Worm (Caenorhabditis elegans) whole organism, L3 larva: Measurements from ENCODE around the gene fbxa-56.
A peak's percentile ranks its signal among the peaks of the same experiment; 100 is the strongest.

ENCODE experiments used
- R02D3.7 ChIP-seq: fragments of 150-350 bp; optimal IDR thresholded peaks from 2 replicates; lab custom pipeline; 2014; ENCODE audit warnings: missing biosample characterization, missing genetic modification characterization
- ama-1 ChIP-seq: fragments of 150-350 bp; optimal IDR thresholded peaks from 2 replicates; lab custom pipeline; 2018
- daf-12 ChIP-seq: fragments of 150-350 bp; optimal IDR thresholded peaks from 2 replicates; lab custom pipeline; 2014; ENCODE audit warnings: missing biosample characterization, missing genetic modification reagents, missing genetic modification characterization
- nhr-76 ChIP-seq: fragments of 150-350 bp; sonication (generic microtip); optimal IDR thresholded peaks from 5 replicates; lab custom pipeline; 2014; ENCODE audit warnings: missing biosample characterization, missing genetic modification characterization
- snpc-4 ChIP-seq: fragments of 150-350 bp; optimal IDR thresholded peaks from 2 replicates; lab custom pipeline; 2014; ENCODE audit warnings: missing biosample characterization, missing genetic modification characterization

DNA sequence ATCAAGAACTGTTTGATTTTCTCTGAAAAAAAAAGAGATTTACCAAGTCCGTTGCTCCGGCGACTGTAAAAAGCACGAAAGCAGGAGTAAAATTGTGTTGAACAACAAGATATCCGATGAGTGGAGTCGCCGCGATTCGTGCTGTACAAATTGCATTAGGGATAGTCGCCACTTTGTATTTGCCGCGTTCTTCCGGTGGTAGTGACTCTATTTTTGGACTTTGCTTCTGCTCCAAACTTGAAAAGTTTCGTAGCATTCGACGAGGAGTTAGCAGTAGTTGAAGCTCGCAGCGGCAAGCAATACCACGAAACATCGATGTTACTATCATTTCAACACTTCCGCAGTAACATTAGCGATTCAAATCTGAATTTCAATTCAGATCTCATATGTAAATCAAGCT is 28.3 kb downstream of the fbxa-56 start, which contains the start of gene crls-1:
- TF ChIP-seq snpc-4 (tag; lab: Kevin White, UChicago) (no peak), nhr-76 (no peak), R02D3.7 (tag; lab: Kevin White, UChicago) (no peak), daf-12 (no peak), ama-1 (lab: Kevin White, UChicago) (peak; percentile 51)
